Fruit fly (Drosophila melanogaster): Measurements from ENCODE around the gene CG4887.

The CG4887 gene

DNA sequence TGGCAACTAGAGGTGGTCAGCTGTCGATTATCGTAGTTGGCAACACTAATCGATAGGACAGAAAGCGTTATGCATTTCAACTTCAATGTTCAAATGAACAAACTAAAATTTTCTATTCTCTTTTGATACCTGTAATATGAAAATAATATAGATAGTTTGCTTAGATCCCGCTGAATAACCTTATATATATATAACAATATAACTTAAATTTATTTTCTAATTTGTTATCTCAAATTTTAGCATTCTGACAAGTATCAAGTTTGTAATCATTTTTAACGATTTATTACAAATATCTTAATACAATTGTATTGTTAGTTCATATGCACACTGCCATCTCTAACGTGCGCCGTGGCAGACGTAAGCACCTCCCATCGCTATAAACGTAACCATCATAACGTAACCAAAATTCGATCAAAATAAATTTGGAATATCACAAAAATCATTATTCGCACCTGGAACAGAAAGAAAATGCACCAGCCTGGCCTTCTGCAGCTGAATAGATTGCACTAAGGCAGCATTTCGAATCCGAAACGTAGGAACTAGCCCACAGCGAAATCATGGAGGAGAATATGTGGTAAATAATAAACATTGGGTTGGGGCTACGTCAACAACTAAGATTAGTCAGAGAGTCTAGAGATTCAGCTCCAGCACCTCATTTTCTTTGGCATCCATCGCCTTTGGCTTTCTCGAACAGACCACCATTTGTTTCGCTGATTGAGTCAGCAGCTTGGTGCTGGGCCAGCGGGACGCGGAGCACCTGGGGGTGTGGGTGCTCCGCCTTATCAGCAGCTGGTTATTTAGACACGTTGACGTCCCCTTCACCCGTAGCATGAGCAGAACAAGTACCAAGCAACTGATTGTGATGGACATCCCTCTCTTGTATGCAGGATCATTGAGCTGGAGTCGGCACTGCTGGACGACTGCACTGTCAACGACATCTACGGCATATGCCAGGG, 43.6 kb upstream of the CG4887 start, which contains the start of the genes Pino and TBC1D23 (continued):
- peak; percentile 39 for TF ChIP-seq pzg (GFP tag; optimal IDR thresholded peaks at IDR 0.05)
- peak; percentile 80 for TF ChIP-seq CG8924 (tag; optimal IDR thresholded peaks at IDR 0.05)
- peak; percentile 33 for TF ChIP-seq tap (tag; optimal IDR thresholded peaks at IDR 0.05)
- TF ChIP-seq NFAT (GFP tag; IDR thresholded peaks at IDR 0.05), result peak; percentile 70
- peak; percentile 28 for TF ChIP-seq trh (GFP tag; optimal IDR thresholded peaks at IDR 0.05)
- no peak for TF ChIP-seq chm (GFP tag; IDR thresholded peaks at IDR 0.05)
- peak; percentile 6 for TF ChIP-seq CG1603 (tag; optimal IDR thresholded peaks at IDR 0.05)
- peak; percentile 33 for TF ChIP-seq stwl (tag; optimal IDR thresholded peaks at IDR 0.05)
- peak; percentile 24 for TF ChIP-seq CG7786 (GFP tag; optimal IDR thresholded peaks at IDR 0.05)
- TF ChIP-seq Max (GFP tag; optimal IDR thresholded peaks at IDR 0.05), result peak; percentile 29
- peak; percentile 75 for TF ChIP-seq CG10543 (GFP tag; optimal IDR thresholded peaks at IDR 0.05)
- peak; percentile 34; the same call in 1 of the 2 replicates for TF ChIP-seq E2f2 (GFP tag; IDR thresholded peaks at IDR 0.05)
- TF ChIP-seq Poxn (GFP tag; IDR thresholded peaks at IDR 0.05), result no peak
- no peak for TF ChIP-seq Mes4 (GFP tag; optimal IDR thresholded peaks at IDR 0.05)
- TF ChIP-seq lmd (GFP tag; IDR thresholded peaks at IDR 0.05), result peak; percentile 73
- TF ChIP-seq dmrt11E (tag; optimal IDR thresholded peaks at IDR 0.05), result peak; percentile 74
- no peak for TF ChIP-seq dan (GFP tag; IDR thresholded peaks at IDR 0.05)
- peak; percentile 45 for TF ChIP-seq psq (GFP tag; optimal IDR thresholded peaks at IDR 0.05)
- TF ChIP-seq Adf1 (GFP tag; IDR thresholded peaks at IDR 0.05), result peak; percentile 17; the same call in 1 of the 2 replicates
- TF ChIP-seq gro (GFP tag; optimal IDR thresholded peaks at IDR 0.05), result no peak
- TF ChIP-seq CG31441 (GFP tag; IDR thresholded peaks at IDR 0.05), result peak; percentile 84
- TF ChIP-seq CG13624 (GFP tag; optimal IDR thresholded peaks at IDR 0.05), result peak; percentile 51
- TF ChIP-seq CG16779 (GFP tag; IDR thresholded peaks at IDR 0.05), result no peak
- no peak for TF ChIP-seq sc (optimal IDR thresholded peaks at IDR 0.05)
- TF ChIP-seq sc (GFP tag; optimal IDR thresholded peaks at IDR 0.05), result peak; percentile 48
- peak; percentile 79 for TF ChIP-seq CG10366 (GFP tag; IDR thresholded peaks at IDR 0.05)
- TF ChIP-seq shn (GFP tag; optimal IDR thresholded peaks at IDR 0.05), result no peak
- no peak for TF ChIP-seq pita (GFP tag; optimal IDR thresholded peaks at IDR 0.05)
- TF ChIP-seq Ptx1 (GFP tag; IDR thresholded peaks at IDR 0.05), result peak; percentile 84
- TF ChIP-seq Atf6 (GFP tag; IDR thresholded peaks at IDR 0.05), result 0 out of 2 replicates have a peak, but pooled peaks have one; percentile 41
- peak; percentile 59 for TF ChIP-seq Fer3 (tag; optimal IDR thresholded peaks at IDR 0.05)
- peak; percentile 20 for TF ChIP-seq sd (tag; optimal IDR thresholded peaks at IDR 0.05)
- TF ChIP-seq CG10462 (GFP tag; optimal IDR thresholded peaks at IDR 0.05), result peak; percentile 53
- peak; percentile 63 for TF ChIP-seq CG18619 (GFP tag; optimal IDR thresholded peaks at IDR 0.05)
- peak; percentile 56; the same call in 1 of the 3 replicates for TF ChIP-seq CG6791 (GFP tag; IDR thresholded peaks at IDR 0.05; ENCODE audit: partially characterized antibody)
- no peak for TF ChIP-seq crc (GFP tag; optimal IDR thresholded peaks at IDR 0.05)
- peak; percentile 88 for TF ChIP-seq CoRest (tag; optimal IDR thresholded peaks at IDR 0.05)
- TF ChIP-seq lab (GFP tag; optimal IDR thresholded peaks at IDR 0.05), result peak; percentile 67
- peak; percentile 9 for TF ChIP-seq pum (GFP tag; optimal IDR thresholded peaks at IDR 0.05)
- TF ChIP-seq lola (GFP tag; optimal IDR thresholded peaks at IDR 0.05), result peak in 1 of 3 experiments; percentile 79
- TF ChIP-seq Gsc (GFP tag; IDR thresholded peaks at IDR 0.05), result no peak
- peak; percentile 69 for TF ChIP-seq Dek (tag; optimal IDR thresholded peaks at IDR 0.05)
- TF ChIP-seq CG15601 (tag; optimal IDR thresholded peaks at IDR 0.05), result peak; percentile 53
- TF ChIP-seq CG10431 (GFP tag; optimal IDR thresholded peaks at IDR 0.05), result no peak
- TF ChIP-seq Med (GFP tag), result peak; percentile 88
- peak; percentile 41; the same call in 1 of the 2 replicates for TF ChIP-seq CG2129 (GFP tag; IDR thresholded peaks at IDR 0.05; ENCODE audit: partially characterized antibody)
- TF ChIP-seq prd (optimal IDR thresholded peaks at IDR 0.05), result no peak
- peak; percentile 85 for TF ChIP-seq prd (GFP tag; IDR thresholded peaks at IDR 0.05)
